Worm (Caenorhabditis elegans): ENCODE data around the gene T04F8.7.

ce11 chrX:11628580-11628979, 52.2 kb downstream of the T04F8.7 start, which contains the start of gene spp-30:
- TF ChIP-seq pha-4 (tag; optimal IDR thresholded peaks at IDR 0.05), result no peak
- no peak for TF ChIP-seq B0336.3 (GFP tag; IDR thresholded peaks at IDR 0.05)
- TF ChIP-seq K11D2.4 (GFP tag; IDR thresholded peaks at IDR 0.05), result no peak
- TF ChIP-seq him-1 (tag; optimal IDR thresholded peaks at IDR 0.05), result no peak
- TF ChIP-seq unc-62 (GFP tag; optimal IDR thresholded peaks at IDR 0.05), result no peak
- TF ChIP-seq Y53F4B.3 (GFP tag; IDR thresholded peaks at IDR 0.05), result no peak
- no peak for TF ChIP-seq unc-130 (GFP tag; optimal IDR thresholded peaks at IDR 0.05)

Measured in whole organism, young adult.